Fruit fly (Drosophila melanogaster) whole organism: ENCODE measurements around the gene ng1.

Experiments used
- CG8478 ChIP-seq: fragments of >200 bp; optimal IDR thresholded peaks from 2 replicates; lab custom pipeline; 2018; ENCODE audit warnings: inconsistent platforms
- Dll ChIP-seq: fragments of >200 bp; optimal IDR thresholded peaks from 2 replicates; lab custom pipeline; 2017
- EcR ChIP-seq, 2 experiments: fragments of >200 bp; optimal IDR thresholded peaks; 2 replicates each; lab custom pipeline; 2017; ENCODE audit warnings: missing biosample characterization in 2 of 2, missing genetic modification characterization in 2 of 2, missing genetic modification reagents in 2 of 2
- psq ChIP-seq: fragments of >200 bp; optimal IDR thresholded peaks from 2 replicates; lab custom pipeline; 2017
- usp ChIP-seq: fragments of >200 bp; optimal IDR thresholded peaks from 2 replicates; lab custom pipeline; 2017; ENCODE audit warnings: missing biosample characterization, missing genetic modification characterization, mixed read lengths

DNA sequence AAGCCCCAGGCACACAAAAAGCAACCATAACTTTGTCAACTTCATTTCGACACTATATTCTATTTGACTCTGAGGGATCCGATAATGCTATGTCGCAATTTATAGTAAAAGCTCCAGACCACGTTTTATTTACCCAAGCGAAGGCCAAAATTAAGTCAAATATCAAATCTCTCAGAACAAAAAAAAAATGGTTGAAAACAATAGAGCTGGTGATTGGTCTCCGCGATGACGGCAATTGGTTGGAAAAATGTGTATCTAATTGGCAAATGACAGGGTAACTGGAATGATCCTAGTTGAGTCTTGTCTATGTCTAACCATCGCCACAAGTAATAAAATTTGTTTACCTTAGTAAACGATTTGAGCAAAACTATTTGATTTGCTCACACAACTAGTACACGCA lies 7.0 kb downstream of the ng1 start, which contains the start of gene Pig1:
- TF ChIP-seq usp (GFP tag; lab: Kevin White, UChicago) (no peak), psq (lab: Kevin White, UChicago) (no peak), CG8478 (lab: Kevin White, UChicago) (no peak), EcR (GFP tag; optimal IDR thresholded peaks at IDR 0.05; lab: Kevin White, UChicago) (no peak), Dll (lab: Kevin White, UChicago) (no peak)
